Fruit fly (Drosophila melanogaster) S2 (cell line): ENCODE data around the gene CG5646.

Experiments
- CG8478 ChIP-seq: fragments of >200 bp; optimal IDR thresholded peaks from 2 replicates; lab custom pipeline; 2018
- CTCF ChIP-seq, 2 experiments: fragments of >200 bp; optimal IDR thresholded peaks; 2 replicates each; lab custom pipeline; 2018

The CG5646 gene

DNA sequence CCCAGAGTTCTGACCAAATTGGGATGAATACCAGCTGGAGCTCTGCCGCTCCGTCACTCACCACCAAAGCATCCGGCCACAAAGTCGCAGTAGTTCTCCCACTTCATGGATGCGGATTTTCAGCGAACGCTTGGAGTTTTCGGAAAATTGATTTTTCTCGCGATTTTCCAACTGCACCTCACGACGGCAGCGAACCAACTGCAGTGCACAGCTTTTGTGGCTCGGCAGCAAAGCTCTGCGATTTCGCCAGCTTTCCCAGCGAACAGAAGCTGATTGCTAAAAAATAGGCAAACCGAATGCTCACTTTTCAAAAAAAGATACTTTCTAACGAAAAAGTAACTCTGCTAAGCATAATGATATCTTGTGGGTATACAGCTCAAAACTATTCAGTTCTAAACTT lies at the start of gene CG5646:
Gene CG5646 (minus strand): TSS at position 206 of the 400 bp plus-strand sequence.
- TF ChIP-seq CG8478 (lab: Kevin White, UChicago) (no peak), CTCF (optimal IDR thresholded peaks at IDR 0.05; lab: Kevin White, UChicago) (no peak)

DNA sequence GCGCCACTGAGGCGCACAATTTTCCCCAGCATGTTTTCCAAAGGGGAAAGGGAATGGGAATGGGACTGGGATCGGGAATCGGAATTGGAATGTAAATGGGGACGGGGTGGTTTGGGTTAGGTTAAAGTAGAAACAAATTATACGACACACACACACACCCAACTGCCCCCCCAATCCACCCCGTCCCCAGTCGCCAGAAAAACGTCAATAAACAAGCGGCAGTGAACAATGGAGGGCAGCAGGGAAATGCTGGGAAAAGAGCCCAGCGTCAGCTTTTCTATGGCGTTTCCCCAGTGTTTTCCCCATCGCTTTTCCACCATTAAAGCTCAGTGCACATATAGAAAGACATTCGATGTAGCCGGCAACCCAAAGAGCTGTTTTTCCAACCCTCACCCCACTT lies 49.5 kb upstream of the CG5646 start:
- TF ChIP-seq CG8478 (lab: Kevin White, UChicago) = no peak
- TF ChIP-seq CTCF (optimal IDR thresholded peaks at IDR 0.05; lab: Kevin White, UChicago) = no peak

DNA sequence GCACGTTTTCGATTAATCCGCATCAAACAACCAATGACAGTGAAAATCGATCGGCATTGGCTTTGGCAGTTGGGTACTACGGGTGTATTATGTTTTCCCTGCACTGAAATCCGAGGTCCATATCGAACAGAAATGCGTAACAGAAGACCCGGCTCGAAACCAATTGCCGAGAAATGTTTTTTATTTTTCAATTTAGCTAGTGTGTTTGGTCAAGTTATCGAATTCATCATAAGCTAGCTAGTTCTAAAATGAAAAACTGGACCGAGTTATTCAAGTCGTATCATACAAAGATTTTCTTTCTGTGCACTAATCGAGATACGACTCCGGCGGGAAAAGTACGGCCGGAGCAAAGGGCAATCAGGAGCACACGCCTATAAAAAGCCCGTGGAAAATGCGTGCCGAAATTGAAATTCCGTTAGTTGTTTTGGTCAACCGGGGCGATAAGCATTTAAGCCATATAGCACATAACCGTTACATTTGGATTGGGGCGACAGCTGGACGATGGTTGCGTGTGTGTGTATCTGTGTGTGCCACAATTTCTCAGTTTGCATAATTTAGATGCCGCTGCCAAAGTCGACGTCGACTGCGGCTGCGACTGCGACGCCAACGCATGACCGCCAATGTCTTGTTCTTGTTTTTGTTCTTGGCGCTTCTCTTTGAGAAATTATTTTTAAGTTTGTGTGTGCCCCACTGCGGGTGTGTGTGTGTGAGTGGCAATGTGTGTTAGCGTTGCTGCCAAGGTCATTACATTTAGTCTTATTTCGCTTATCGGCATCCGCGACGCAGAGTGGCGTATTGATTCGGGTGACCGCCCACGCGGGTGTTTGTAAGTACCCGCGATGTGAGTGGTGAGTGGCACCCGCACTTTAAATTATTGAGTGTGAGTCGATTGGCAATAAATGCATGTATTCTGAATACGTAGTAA lies 48.3 kb upstream of the CG5646 start:
- TF ChIP-seq CG8478 (lab: Kevin White, UChicago) = no peak
- TF ChIP-seq CTCF (optimal IDR thresholded peaks at IDR 0.05; lab: Kevin White, UChicago) = no peak

DNA sequence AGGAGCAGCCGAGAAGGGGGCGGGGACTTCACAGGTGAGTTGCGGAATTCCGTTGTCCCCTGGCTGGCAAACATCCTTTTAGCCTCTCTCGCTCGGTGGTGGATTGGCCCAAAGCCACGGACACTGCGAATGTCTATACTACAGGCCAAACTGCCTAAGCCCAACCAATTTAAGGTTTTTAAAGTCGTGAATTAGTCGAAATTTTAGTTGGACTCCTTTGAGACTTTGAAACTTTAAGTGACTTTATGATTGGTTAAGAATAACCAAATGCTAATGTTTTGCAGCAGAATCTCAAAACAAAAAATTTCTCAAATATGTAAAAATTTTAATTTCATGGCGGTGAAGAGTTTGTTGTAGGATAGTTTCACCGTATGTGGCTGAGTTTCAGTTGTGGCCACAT lies 47.4 kb upstream of the CG5646 start:
- TF ChIP-seq CTCF (optimal IDR thresholded peaks at IDR 0.05; lab: Kevin White, UChicago) (no peak), CG8478 (lab: Kevin White, UChicago) (no peak)

DNA sequence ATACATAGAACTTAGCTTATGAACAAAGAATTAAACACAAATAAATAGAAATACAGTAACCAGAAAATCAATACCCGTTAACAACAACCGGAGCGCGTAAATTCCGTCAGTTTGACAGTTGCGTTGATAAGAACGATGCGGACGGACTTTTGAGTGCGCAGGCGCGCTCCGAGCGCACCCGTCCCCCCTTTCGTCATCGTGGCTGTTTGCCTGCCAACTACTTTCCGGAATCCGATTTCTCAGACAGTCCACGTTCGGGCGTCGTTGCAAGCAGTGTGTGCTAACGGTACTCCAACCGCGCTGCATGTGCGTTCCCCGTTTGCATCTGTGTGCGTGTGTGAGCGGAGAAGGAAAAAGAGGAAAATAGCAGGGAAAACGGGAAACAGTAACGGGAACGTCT lies 46.9 kb upstream of the CG5646 start:
- TF ChIP-seq CTCF (optimal IDR thresholded peaks at IDR 0.05; lab: Kevin White, UChicago) = no peak
- no peak for TF ChIP-seq CG8478 (lab: Kevin White, UChicago)

DNA sequence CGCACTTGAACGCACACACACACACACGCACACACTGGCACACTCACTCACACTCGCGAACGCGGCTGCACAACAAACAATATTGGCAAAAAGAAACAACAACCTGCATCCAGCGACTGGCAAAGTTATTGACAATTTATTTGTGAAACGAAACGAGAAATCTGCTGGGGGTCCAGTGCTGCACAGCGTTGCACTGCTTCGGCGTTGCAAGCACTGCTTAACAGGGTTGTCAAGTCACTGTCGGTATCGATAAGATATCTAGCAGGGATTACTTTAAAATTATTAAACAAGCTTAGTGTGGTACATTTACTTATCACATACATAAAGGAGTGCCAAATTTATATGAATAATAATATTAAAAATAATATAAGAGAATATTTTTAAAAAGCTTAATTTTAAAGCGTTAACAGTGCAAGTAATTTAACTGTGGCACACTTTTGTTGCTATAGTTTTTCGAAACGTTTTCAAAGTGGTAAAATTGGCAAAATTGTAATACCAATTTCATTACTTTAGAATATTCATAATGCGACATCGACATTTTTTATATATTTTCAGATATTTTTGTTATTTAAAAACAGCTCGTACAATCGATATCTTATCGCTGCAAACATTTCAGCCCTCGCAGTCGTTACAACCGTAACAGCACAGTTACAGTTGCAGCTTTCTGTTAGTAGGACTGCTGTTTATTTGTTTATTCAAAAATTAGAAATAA lies 46.3 kb upstream of the CG5646 start, which contains the start of the genes dsd and Tusp:
Gene dsd (minus strand): TSS at position 179 of the 712 bp plus-strand sequence.
Gene Tusp (plus strand): TSS at position 662 of the 712 bp plus-strand sequence.
- TF ChIP-seq CG8478 (lab: Kevin White, UChicago) = no peak
- TF ChIP-seq CTCF (optimal IDR thresholded peaks at IDR 0.05; lab: Kevin White, UChicago) = no peak

DNA sequence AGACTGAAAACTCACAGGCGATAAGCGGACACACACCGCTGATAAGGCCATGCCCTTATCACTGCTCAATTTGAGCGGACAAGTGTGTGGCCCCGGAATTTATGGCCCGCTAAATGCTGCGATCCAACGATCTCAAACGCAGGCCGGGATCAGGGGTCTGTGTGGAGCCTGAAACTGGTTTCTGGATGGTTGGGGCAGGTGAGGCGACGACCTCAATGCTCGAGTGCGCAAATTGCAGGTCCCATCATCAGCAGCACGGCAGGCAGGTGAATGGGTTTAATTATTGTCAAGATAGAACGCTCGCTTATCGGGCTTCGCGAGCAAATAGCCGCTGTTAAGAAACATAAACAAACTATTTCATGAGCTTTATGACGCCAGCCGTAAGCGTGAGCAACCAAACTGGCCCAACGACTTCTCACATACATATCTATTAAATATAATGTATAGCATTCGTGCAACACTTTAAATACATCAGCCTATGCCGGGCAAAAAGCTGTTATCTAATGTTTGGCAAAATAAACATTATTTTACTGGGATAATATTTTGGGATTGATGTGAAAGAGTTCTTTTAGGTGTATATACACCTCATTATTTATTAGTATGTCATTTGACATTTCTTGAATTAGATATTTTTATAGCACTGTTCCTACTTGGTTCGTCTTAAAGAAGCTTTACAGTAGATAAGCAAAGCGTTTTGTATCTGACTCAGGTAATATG lies 44.6 kb upstream of the CG5646 start:
- no peak for TF ChIP-seq CG8478 (lab: Kevin White, UChicago)
- TF ChIP-seq CTCF (optimal IDR thresholded peaks at IDR 0.05; lab: Kevin White, UChicago) = no peak

DNA sequence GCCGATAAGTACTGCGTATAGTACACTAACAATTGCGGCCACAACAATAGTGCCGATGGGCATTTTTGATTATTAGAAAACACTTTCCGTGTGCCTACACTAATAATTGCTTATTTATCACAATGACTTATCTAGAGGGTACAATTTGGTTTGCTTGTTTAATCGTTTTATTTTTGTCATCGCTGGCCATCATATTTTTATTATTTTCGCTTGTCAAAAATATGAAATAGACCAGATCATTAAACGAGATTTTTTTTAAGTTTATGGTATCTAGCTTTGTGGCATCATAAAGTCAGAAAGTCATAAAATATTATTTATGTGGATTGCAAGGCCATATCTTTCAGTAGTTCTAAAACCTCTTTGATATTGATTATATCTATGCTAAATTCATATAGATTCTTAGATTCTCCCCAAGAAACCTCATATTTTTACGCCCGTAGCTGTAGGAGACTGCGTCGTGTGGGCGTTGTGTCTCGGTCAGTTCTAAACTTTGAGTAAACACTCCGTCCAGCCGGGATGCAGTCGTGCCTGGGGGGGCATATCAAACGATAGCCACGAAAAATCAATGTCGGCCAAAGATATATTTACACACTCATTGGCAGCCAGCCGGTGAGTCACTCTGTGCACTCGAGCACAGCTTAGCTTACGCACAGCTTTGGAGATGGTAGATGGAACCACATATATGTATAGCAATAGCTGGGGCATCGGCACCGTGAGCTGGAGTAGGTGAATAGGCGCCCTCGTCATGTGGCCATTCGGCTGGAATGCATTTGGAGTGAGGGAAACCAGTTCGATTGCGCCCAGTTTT lies 43.7 kb upstream of the CG5646 start:
- TF ChIP-seq CTCF (optimal IDR thresholded peaks at IDR 0.05; lab: Kevin White, UChicago) = no peak
- no peak for TF ChIP-seq CG8478 (lab: Kevin White, UChicago)

DNA sequence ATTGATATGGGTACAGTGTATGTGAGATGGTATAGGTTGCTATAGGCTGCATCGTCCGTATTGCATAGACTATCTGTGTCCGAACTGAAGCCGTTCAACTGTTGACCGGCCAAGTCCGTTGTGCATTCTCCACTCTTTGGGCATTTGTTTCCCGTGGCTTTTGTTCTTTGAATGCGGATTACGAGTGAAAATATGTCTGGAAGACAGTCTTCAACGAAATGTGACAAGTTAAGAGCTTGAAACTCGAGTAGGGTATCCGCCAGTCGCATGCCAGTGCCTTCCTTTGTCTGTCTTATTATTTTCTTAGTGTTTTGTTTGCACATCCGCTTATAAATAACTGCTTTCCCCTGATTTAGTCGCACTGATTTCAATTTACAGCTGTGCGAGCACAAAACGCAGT lies 42.6 kb upstream of the CG5646 start:
- no peak for TF ChIP-seq CG8478 (lab: Kevin White, UChicago)
- TF ChIP-seq CTCF (optimal IDR thresholded peaks at IDR 0.05; lab: Kevin White, UChicago) = no peak

DNA sequence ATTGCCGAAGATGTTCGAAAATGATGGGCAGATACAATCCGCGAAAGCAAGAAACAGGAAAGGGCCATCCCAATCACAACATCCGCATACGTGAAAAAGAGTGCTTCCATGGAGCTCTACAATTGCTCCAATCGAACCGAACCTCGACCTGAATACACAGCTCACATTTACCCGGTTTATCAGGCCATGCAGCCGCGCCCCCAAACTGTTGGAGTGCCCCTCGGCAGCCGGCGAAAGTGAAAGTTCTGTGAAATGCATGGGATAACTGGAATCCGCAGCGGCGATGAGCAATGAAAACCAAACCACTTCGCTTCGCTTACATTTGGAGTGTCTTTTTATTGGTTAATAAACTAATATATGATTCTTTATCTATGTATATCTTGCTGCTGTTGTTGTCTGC lies 36.1 kb upstream of the CG5646 start:
- no peak for TF ChIP-seq CG8478 (lab: Kevin White, UChicago)
- TF ChIP-seq CTCF (optimal IDR thresholded peaks at IDR 0.05; lab: Kevin White, UChicago) = no peak

DNA sequence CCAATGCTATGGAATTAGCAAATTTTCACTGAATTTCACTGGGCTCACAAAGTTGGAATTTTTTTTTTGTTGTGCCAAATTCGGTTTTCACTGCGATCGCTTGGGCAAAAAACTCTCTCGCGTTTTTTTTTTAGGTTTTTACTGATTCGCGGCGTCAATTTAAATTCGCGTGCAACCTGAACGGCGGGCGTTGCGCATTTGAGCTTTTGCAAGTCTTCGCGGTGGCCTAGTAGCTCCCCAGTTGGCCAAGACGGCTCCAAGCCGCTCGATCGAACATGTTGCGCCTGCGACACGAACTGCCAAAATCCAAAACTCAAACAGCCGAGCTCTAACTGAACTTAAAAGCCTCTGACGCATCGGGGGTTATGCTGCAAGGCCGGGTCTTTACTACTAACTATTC lies 34.9 kb upstream of the CG5646 start, which contains the start of gene CG5639:
Gene CG5639 (minus strand): TSS at position 152 of the 400 bp plus-strand sequence.
- TF ChIP-seq CTCF (optimal IDR thresholded peaks at IDR 0.05; lab: Kevin White, UChicago) (no peak), CG8478 (lab: Kevin White, UChicago) (no peak)

DNA sequence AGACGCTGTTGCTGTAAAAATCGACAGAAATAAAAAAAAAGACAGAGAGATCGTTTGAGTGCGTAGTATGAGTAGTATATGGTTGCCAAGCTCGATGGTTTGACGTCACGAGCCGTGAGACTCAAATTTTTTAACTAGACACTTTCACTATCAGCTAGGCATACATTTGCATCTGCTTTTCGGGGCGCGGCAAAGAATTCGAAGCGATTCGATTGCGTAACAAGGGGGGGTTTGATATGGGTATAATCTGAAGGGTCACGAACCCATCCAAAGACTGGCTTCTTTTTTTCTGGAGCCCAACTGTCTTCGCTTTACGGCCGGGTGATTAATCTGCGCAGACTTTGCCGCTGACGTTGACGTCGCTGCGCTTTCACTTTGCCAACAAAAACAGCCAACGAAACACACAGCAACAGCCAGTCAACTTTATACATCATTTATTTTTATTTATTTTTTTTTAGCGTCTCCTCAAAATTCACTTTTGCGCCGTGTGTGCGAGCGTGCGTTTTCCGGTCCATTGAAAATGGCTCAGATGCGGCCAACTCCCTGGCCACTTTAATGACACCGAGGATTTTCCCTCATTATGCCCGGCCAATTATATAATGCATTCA lies 32.6 kb upstream of the CG5646 start:
- TF ChIP-seq CG8478 (lab: Kevin White, UChicago) (no peak), CTCF (optimal IDR thresholded peaks at IDR 0.05; lab: Kevin White, UChicago) (no peak)

DNA sequence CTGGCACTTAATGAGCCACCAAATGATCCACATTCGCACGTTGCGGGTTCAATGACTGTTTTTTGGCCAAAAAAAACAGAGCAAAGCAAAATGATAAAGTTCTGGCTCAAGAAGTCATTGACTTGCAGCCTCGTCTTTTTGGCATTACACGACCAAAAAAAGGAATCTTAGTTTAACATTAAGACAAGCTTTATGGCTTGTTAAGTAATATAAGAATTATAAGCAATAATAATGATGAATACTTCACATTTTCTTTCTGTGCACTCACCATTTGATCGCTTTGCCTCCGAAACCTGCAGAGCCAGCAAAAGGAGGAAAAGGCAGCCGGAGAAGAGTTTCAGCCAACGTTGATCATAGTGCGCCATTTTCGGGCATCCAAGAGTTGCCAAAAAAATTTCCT lies 32.1 kb upstream of the CG5646 start:
- TF ChIP-seq CG8478 (lab: Kevin White, UChicago) = no peak
